Fruit fly (Drosophila melanogaster) whole organism, wandering third instar larva: Measurements from ENCODE around the gene CG32483.
A peak's percentile ranks its signal among the peaks of the same experiment; 100 is the strongest.

Experiments used
- Abd-B ChIP-seq: fragments of >200 bp; optimal IDR thresholded peaks from 2 replicates; lab custom pipeline; 2017; ENCODE audit warnings: missing biosample characterization, missing genetic modification characterization
- CG32264 ChIP-seq: fragments of 200-800 bp; sonication (Bioruptor generic); optimal IDR thresholded peaks from 2 replicates; lab custom pipeline; 2016; ENCODE audit warnings: missing biosample characterization, missing genetic modification characterization
- CG9705 ChIP-seq: fragments of 200-800 bp; sonication (Bioruptor generic); optimal IDR thresholded peaks from 2 replicates; lab custom pipeline; 2018; ENCODE audit warnings: missing biosample characterization, mild to moderate bottlenecking, missing genetic modification characterization
- CrebA ChIP-seq: fragments of 200-800 bp; sonication (Bioruptor generic); optimal IDR thresholded peaks from 2 replicates; lab custom pipeline; 2016; ENCODE audit warnings: missing biosample characterization, mild to moderate bottlenecking, missing genetic modification characterization, borderline replicate concordance
- Dfd ChIP-seq: fragments of >200 bp; optimal IDR thresholded peaks from 2 replicates; lab custom pipeline; 2017; ENCODE audit warnings: missing biosample characterization, missing genetic modification characterization
- Dif ChIP-seq: fragments of 200-275, 200-300 bp; sonication (Bioruptor generic); optimal IDR thresholded peaks from 2 replicates; lab custom pipeline; 2018; ENCODE audit warnings: missing biosample characterization, missing genetic modification characterization; ENCODE audit not compliant: partially characterized antibody
- GATAd ChIP-seq: sonication (Bioruptor generic); optimal IDR thresholded peaks from 2 replicates; lab custom pipeline; 2016; ENCODE audit warnings: missing biosample characterization, missing genetic modification characterization
- HLH106 ChIP-seq: fragments of 200-800 bp; optimal IDR thresholded peaks from 3 replicates; lab custom pipeline; 2019; ENCODE audit warnings: missing biosample characterization, mild to moderate bottlenecking, missing genetic modification characterization, moderate library complexity
- Hnf4 ChIP-seq: fragments of 200-800 bp; sonication (Bioruptor generic); optimal IDR thresholded peaks from 2 replicates; lab custom pipeline; 2016; ENCODE audit warnings: missing biosample characterization, mild to moderate bottlenecking, missing genetic modification characterization
- Hr78 ChIP-seq: fragments of >200 bp; optimal IDR thresholded peaks from 2 replicates; lab custom pipeline; 2017; ENCODE audit warnings: missing biosample characterization, missing genetic modification characterization
- Hr83 ChIP-seq: fragments of 200-300 bp; sonication (Bioruptor generic); optimal IDR thresholded peaks from 2 replicates; lab custom pipeline; 2016; ENCODE audit warnings: missing biosample characterization, mild to moderate bottlenecking, missing genetic modification characterization, moderate library complexity; ENCODE audit not compliant: poor library complexity, severe bottlenecking
- Jra ChIP-seq: sonication (Bioruptor generic); optimal IDR thresholded peaks from 2 replicates; lab custom pipeline; 2016; ENCODE audit warnings: missing biosample characterization, missing genetic modification characterization
- Mio ChIP-seq: sonication (Bioruptor generic); optimal IDR thresholded peaks from 2 replicates; lab custom pipeline; 2016; ENCODE audit warnings: missing biosample characterization, missing genetic modification characterization
- Myc ChIP-seq: fragments of >200 bp; optimal IDR thresholded peaks from 2 replicates; lab custom pipeline; 2017
- N ChIP-seq: fragments of >200 bp; optimal IDR thresholded peaks from 2 replicates; lab custom pipeline; 2018; ENCODE audit warnings: missing biosample characterization, missing external identifiers, missing genetic modification characterization
- OdsH ChIP-seq: fragments of 200-800 bp; sonication (Bioruptor generic); optimal IDR thresholded peaks from 2 replicates; lab custom pipeline; 2016; ENCODE audit warnings: missing biosample characterization, mild to moderate bottlenecking, missing genetic modification characterization
- Rel ChIP-seq, 2 experiments: fragments of 200-800 bp; sonication (Bioruptor generic) in 1 of 2; optimal IDR thresholded peaks; 2 replicates in 1 of 2; 3 replicates in 1 of 2; lab custom pipeline; 2016 to 2019; ENCODE audit warnings: mild to moderate bottlenecking in 2 of 2, missing biosample characterization in 2 of 2, missing genetic modification characterization in 2 of 2, moderate library complexity in 1 of 2
- Sp1 ChIP-seq: fragments of 200-800 bp; sonication (Bioruptor generic); optimal IDR thresholded peaks from 3 replicates; lab custom pipeline; 2019; ENCODE audit warnings: missing biosample characterization, mild to moderate bottlenecking, missing genetic modification characterization, moderate library complexity
- Vsx2 ChIP-seq: fragments of 200-300, 225-300 bp; sonication (Bioruptor generic); optimal IDR thresholded peaks from 2 replicates; lab custom pipeline; 2018; ENCODE audit warnings: missing biosample characterization, missing genetic modification characterization; ENCODE audit not compliant: partially characterized antibody
- br ChIP-seq: fragments of 200-800 bp; sonication (Bioruptor generic); optimal IDR thresholded peaks from 2 replicates; lab custom pipeline; 2016; ENCODE audit warnings: missing biosample characterization, missing genetic modification characterization
- brk ChIP-seq: fragments of 200-800 bp; sonication (Bioruptor generic); optimal IDR thresholded peaks from 2 replicates; lab custom pipeline; 2016; ENCODE audit warnings: missing biosample characterization, mild to moderate bottlenecking, missing genetic modification characterization
- dl ChIP-seq, 2 experiments: fragments of 175-275, 200-275 bp in 1 of 2; fragments of 200-275 bp in 1 of 2; sonication (Bioruptor generic); optimal IDR thresholded peaks; lab custom pipeline; 2018; ENCODE audit warnings: mild to moderate bottlenecking in 2 of 2, missing biosample characterization in 2 of 2, missing genetic modification characterization in 2 of 2, moderate library complexity in 2 of 2; ENCODE audit not compliant: partially characterized antibody in 2 of 2, insufficient read depth in 1 of 2
- dmrt93B ChIP-seq: fragments of 200-800 bp; sonication (Bioruptor generic); optimal IDR thresholded peaks from 2 replicates; lab custom pipeline; 2018; ENCODE audit warnings: missing biosample characterization, mild to moderate bottlenecking, missing genetic modification characterization
- dsf ChIP-seq: sonication (Bioruptor generic); optimal IDR thresholded peaks from 2 replicates; lab custom pipeline; 2016; ENCODE audit warnings: missing biosample characterization, missing genetic modification characterization, borderline replicate concordance
- ey ChIP-seq: fragments of 200-800 bp; sonication (Bioruptor generic); optimal IDR thresholded peaks from 2 replicates; lab custom pipeline; 2016; ENCODE audit warnings: missing biosample characterization, missing genetic modification characterization
- foxo ChIP-seq, 2 experiments: fragments of 200-800 bp; sonication (Bioruptor generic); optimal IDR thresholded peaks; 2 replicates in 1 of 2; 3 replicates in 1 of 2; lab custom pipeline; 2016 to 2017; ENCODE audit warnings: missing biosample characterization in 2 of 2, missing genetic modification characterization in 2 of 2
- fru ChIP-seq: fragments of 200-800 bp; sonication (Bioruptor generic); optimal IDR thresholded peaks from 3 replicates; lab custom pipeline; 2016; ENCODE audit warnings: missing biosample characterization, mild to moderate bottlenecking, missing genetic modification characterization
- h ChIP-seq: fragments of 200-800 bp; sonication (Bioruptor generic); optimal IDR thresholded peaks from 3 replicates; lab custom pipeline; 2016; ENCODE audit warnings: missing biosample characterization, mild to moderate bottlenecking, missing genetic modification characterization
- jim ChIP-seq: fragments of 175-275, 200-325 bp; sonication (Bioruptor generic); optimal IDR thresholded peaks from 2 replicates; lab custom pipeline; 2016; ENCODE audit warnings: missing biosample characterization, mild to moderate bottlenecking, missing genetic modification characterization
- lola ChIP-seq: fragments of >200 bp; optimal IDR thresholded peaks from 2 replicates; lab custom pipeline; 2017; ENCODE audit warnings: missing biosample characterization, missing genetic modification characterization
- pan ChIP-seq: fragments of >200 bp; optimal IDR thresholded peaks from 2 replicates; lab custom pipeline; 2017
- psq ChIP-seq: fragments of 200-800 bp; sonication (Bioruptor generic); optimal IDR thresholded peaks from 3 replicates; lab custom pipeline; 2017; ENCODE audit warnings: missing biosample characterization, mild to moderate bottlenecking, missing genetic modification characterization, moderate library complexity
- rgr ChIP-seq: fragments of 200-800 bp; sonication (Bioruptor generic); optimal IDR thresholded peaks from 3 replicates; lab custom pipeline; 2016; ENCODE audit warnings: missing biosample characterization, mild to moderate bottlenecking, missing genetic modification characterization
- sage ChIP-seq: fragments of 200-800 bp; sonication (Bioruptor generic); optimal IDR thresholded peaks from 2 replicates; lab custom pipeline; 2016; ENCODE audit warnings: missing biosample characterization, mild to moderate bottlenecking, missing genetic modification characterization
- sv ChIP-seq: fragments of 200-800 bp; sonication (Bioruptor generic); optimal IDR thresholded peaks from 3 replicates; lab custom pipeline; 2016; ENCODE audit warnings: missing biosample characterization, missing genetic modification characterization
- tai ChIP-seq: sonication (Bioruptor generic); optimal IDR thresholded peaks from 2 replicates; lab custom pipeline; 2016; ENCODE audit warnings: missing biosample characterization, missing genetic modification characterization
- usp ChIP-seq: fragments of >200 bp; optimal IDR thresholded peaks from 2 replicates; lab custom pipeline; 2017; ENCODE audit warnings: missing biosample characterization, missing genetic modification characterization
- woc ChIP-seq: sonication (Bioruptor generic); optimal IDR thresholded peaks from 2 replicates; lab custom pipeline; 2016; ENCODE audit warnings: missing biosample characterization, mild to moderate bottlenecking, missing genetic modification characterization

Gene CG32483

dm6 chr3L:724518-725341 lies 34.8 kb upstream of the CG32483 start:
- TF ChIP-seq psq (peak; percentile 85), Hr78 (GFP tag; lab: Kevin White, UChicago) (no peak), dmrt93B (peak; percentile 77), Dif (GFP tag; lab: Kevin White, UChicago) (no peak), CG32264 (GFP tag; lab: Kevin White, UChicago) (peak; percentile 79), tai (GFP tag; lab: Kevin White, UChicago) (peak; percentile 84), N (GFP tag; lab: Kevin White, UChicago) (no peak), GATAd (no peak), usp (GFP tag; lab: Kevin White, UChicago) (no peak), Jra (GFP tag; lab: Kevin White, UChicago) (peak; percentile 88), dl (GFP tag; optimal IDR thresholded peaks at IDR 0.05; lab: Kevin White, UChicago; ENCODE audit: insufficient read depth in 1 of 2, partially characterized antibody in 2 of 2) (no peak), Hnf4 (GFP tag; lab: Kevin White, UChicago) (peak; percentile 91), rgr (GFP tag; lab: Kevin White, UChicago) (peak; percentile 91), HLH106 (tag; lab: Kevin White, UChicago) (peak; percentile 87), woc (GFP tag; lab: Kevin White, UChicago) (peak; percentile 82), OdsH (peak; percentile 92), pan (lab: Kevin White, UChicago) (no peak), Mio (GFP tag; lab: Kevin White, UChicago) (peak; percentile 47), dsf (GFP tag; lab: Kevin White, UChicago) (peak; percentile 39), h (peak; percentile 94), fru (GFP tag; lab: Kevin White, UChicago) (peak; percentile 94), lola (GFP tag; lab: Kevin White, UChicago) (no peak), Hr83 (GFP tag; lab: Kevin White, UChicago) (no peak), brk (peak; percentile 82), sage (peak; percentile 88), Myc (no peak), Vsx2 (GFP tag; lab: Kevin White, UChicago) (no peak), Dfd (GFP tag; lab: Kevin White, UChicago) (no peak), CG9705 (GFP tag; lab: Kevin White, UChicago) (peak; percentile 66), sv (peak; percentile 92), Abd-B (GFP tag; lab: Kevin White, UChicago) (no peak), foxo (GFP tag; optimal IDR thresholded peaks at IDR 0.05; lab: Kevin White, UChicago) (peak; percentile 57 to 96), jim (GFP tag; lab: Kevin White, UChicago) (no peak), Sp1 (peak; percentile 88), br (GFP tag; lab: Kevin White, UChicago) (peak; percentile 95), Rel (GFP tag; optimal IDR thresholded peaks at IDR 0.05; lab: Kevin White, UChicago) (peak; percentile 74), Rel (tag; optimal IDR thresholded peaks at IDR 0.05; lab: Kevin White, UChicago) (peak; percentile 67), ey (GFP tag; lab: Kevin White, UChicago) (peak; percentile 89), CrebA (GFP tag; lab: Kevin White, UChicago) (no peak)
- TF ChIP-seq, all 38 proteins: peak for 23
